Worm (Caenorhabditis elegans) whole organism, L4/young adult: ENCODE results near the gene fox-1.

Experiments
- W03F9.2 ChIP-seq: fragments of 150-350 bp; optimal IDR thresholded peaks from 2 replicates; lab custom pipeline; 2014; ENCODE audit warnings: missing biosample characterization, missing genetic modification characterization
- dao-5 ChIP-seq: sonication (generic microtip); optimal IDR thresholded peaks from 2 replicates; lab custom pipeline; 2016; ENCODE audit warnings: missing genotype, missing genetic modification characterization, moderate library complexity, missing compliant biosample characterization
- him-1 ChIP-seq: sonication (generic microtip); optimal IDR thresholded peaks from 2 replicates; lab custom pipeline; 2016; ENCODE audit warnings: missing genotype, missing genetic modification reagents, missing genetic modification characterization, missing compliant biosample characterization

fox-1 gene

ce11 chrX:2459793-2460192, at the start of gene fox-1:
Gene fox-1, minus strand, starts transcription at chrX:2459893.
- TF ChIP-seq him-1, result no peak
- TF ChIP-seq W03F9.2, result no peak
- no peak for TF ChIP-seq dao-5 (tag; lab: Kevin White, UChicago)

ce11 chrX:2508449-2508848, 48.8 kb upstream of the fox-1 start, which contains the start of gene K02E10.7:
Gene K02E10.7, minus strand, starts transcription at chrX:2508549.
- TF ChIP-seq him-1, result no peak
- no peak for TF ChIP-seq W03F9.2
- no peak for TF ChIP-seq dao-5 (tag; lab: Kevin White, UChicago)

ce11 chrX:2506738-2507137, 47.0 kb upstream of the fox-1 start:
- TF ChIP-seq him-1 (no peak), W03F9.2 (no peak), dao-5 (tag; lab: Kevin White, UChicago) (no peak)

- no peak for TF ChIP-seq dao-5 (tag; lab: Kevin White, UChicago)
- no peak for TF ChIP-seq W03F9.2
- TF ChIP-seq him-1, result no peak
Measured at ce11 chrX:2497816-2498215, 38.1 kb upstream of the fox-1 start.

ce11 chrX:2495865-2496314, 36.2 kb upstream of the fox-1 start, which contains the start of gene rabr-1:
Gene rabr-1, plus strand, starts transcription at chrX:2496180.
- TF ChIP-seq W03F9.2 (no peak), dao-5 (tag; lab: Kevin White, UChicago) (no peak), him-1 (no peak)

- no peak for TF ChIP-seq him-1
- TF ChIP-seq W03F9.2, result no peak
- TF ChIP-seq dao-5 (tag; lab: Kevin White, UChicago), result no peak
Measured at ce11 chrX:2494296-2494695, 34.6 kb upstream of the fox-1 start.

- TF ChIP-seq dao-5 (tag; lab: Kevin White, UChicago) (no peak), him-1 (no peak), W03F9.2 (no peak)
Measured at ce11 chrX:2493586-2494175, 34.0 kb upstream of the fox-1 start.

ce11 chrX:2488526-2489098, 28.9 kb upstream of the fox-1 start, which contains the start of gene hid-1:
Gene hid-1, plus strand, starts transcription at chrX:2489048.
- TF ChIP-seq W03F9.2 (no peak), him-1 (peak; percentile 47)

- TF ChIP-seq W03F9.2, result no peak
- no peak for TF ChIP-seq him-1
- TF ChIP-seq dao-5 (tag; lab: Kevin White, UChicago), result no peak
Measured at ce11 chrX:2483078-2483477, 23.4 kb upstream of the fox-1 start, which contains the start of gene K02E10.4. Gene K02E10.4, plus strand, starts transcription at chrX:2483263.

ce11 chrX:2482622-2483021, 22.9 kb upstream of the fox-1 start, which contains the start of gene K02E10.6:
Gene K02E10.6, minus strand, starts transcription at chrX:2482770.
- no peak for TF ChIP-seq W03F9.2
- no peak for TF ChIP-seq dao-5 (tag; lab: Kevin White, UChicago)
- TF ChIP-seq him-1, result no peak

ce11 chrX:2478823-2479222, 19.1 kb upstream of the fox-1 start, which contains the start of gene K02E10.5:
Gene K02E10.5, minus strand, starts transcription at chrX:2478923.
- TF ChIP-seq W03F9.2 (no peak), him-1 (no peak), dao-5 (tag; lab: Kevin White, UChicago) (no peak)

ce11 chrX:2475873-2476272, 16.2 kb upstream of the fox-1 start, which contains the start of gene R04B3.3:
Gene R04B3.3, minus strand, starts transcription at chrX:2475973.
- no peak for TF ChIP-seq him-1
- no peak for TF ChIP-seq dao-5 (tag; lab: Kevin White, UChicago)
- TF ChIP-seq W03F9.2, result no peak

ce11 chrX:2473618-2474017, 13.9 kb upstream of the fox-1 start, which contains the start of gene R04B3.2:
Gene R04B3.2, minus strand, starts transcription at chrX:2473718.
- TF ChIP-seq W03F9.2 (no peak), him-1 (no peak), dao-5 (tag; lab: Kevin White, UChicago) (no peak)

- TF ChIP-seq dao-5 (tag; lab: Kevin White, UChicago), result no peak
- TF ChIP-seq W03F9.2, result no peak
- TF ChIP-seq him-1, result no peak
Measured at ce11 chrX:2471303-2471702, 11.6 kb upstream of the fox-1 start, which contains the start of gene R04B3.1. Gene R04B3.1, minus strand, starts transcription at chrX:2471403.

- no peak for TF ChIP-seq dao-5 (tag; lab: Kevin White, UChicago)
- no peak for TF ChIP-seq W03F9.2
- no peak for TF ChIP-seq him-1
Measured at ce11 chrX:2464064-2464463, 4.4 kb upstream of the fox-1 start.
